Fruit fly (Drosophila melanogaster) whole organism, embryonic: ENCODE results near the gene klar.

ENCODE experiments used
- Fer3 ChIP-seq: fragments of 200-800 bp; sonication (Bioruptor generic); optimal IDR thresholded peaks from 2 replicates; lab custom pipeline; 2018; ENCODE audit warnings: missing biosample characterization, mild to moderate bottlenecking, missing genetic modification characterization, moderate library complexity
- cad ChIP-seq: fragments of >200 bp; optimal IDR thresholded peaks from 2 replicates; lab custom pipeline; 2017; ENCODE audit warnings: missing biosample characterization, missing genetic modification characterization
- mld ChIP-seq: fragments of 200-800 bp; sonication (Bioruptor generic); IDR thresholded peaks from 3 replicates; pipeline ENCODE4 v1.3.6; 2022; ENCODE audit warnings: missing biosample characterization, missing genetic modification characterization; ENCODE audit not compliant: partially characterized antibody
- nau ChIP-seq: fragments of 200-800 bp; sonication (Bioruptor generic); optimal IDR thresholded peaks from 3 replicates; lab custom pipeline; 2017; ENCODE audit warnings: missing biosample characterization, mild to moderate bottlenecking, missing genetic modification characterization, missing genetic modification reagents
- nerfin-2 ChIP-seq: fragments of 200-800 bp; sonication (Bioruptor generic); IDR thresholded peaks from 2 replicates; pipeline ENCODE4 v1.3.6; 2022; ENCODE audit warnings: missing biosample characterization, missing genetic modification characterization; ENCODE audit not compliant: partially characterized antibody
- sim ChIP-seq: fragments of 200-800 bp; sonication (Bioruptor generic); IDR thresholded peaks from 2 replicates; pipeline ENCODE4 v1.3.6; 2022; ENCODE audit warnings: missing biosample characterization, missing genetic modification characterization

dm6 chr3L:420656-421055 is 119.8 kb downstream of the klar start:
- TF ChIP-seq sim (no peak), nerfin-2 (GFP tag; lab: Robert Waterston, UW) (no peak), cad (no peak), mld (GFP tag; lab: Robert Waterston, UW) (no peak), Fer3 (no peak), nau (GFP tag; lab: Kevin White, UChicago) (no peak)
